Worm (Caenorhabditis elegans) whole organism, L4 larva: Measurements from ENCODE around the gene H04M03.12.

Experiments used
- D1046.2 ChIP-seq: fragments of 200-800 bp; sonication (Bioruptor generic); IDR thresholded peaks from 2 replicates; pipeline ENCODE4 v1.3.6; 2022; ENCODE audit warnings: missing genetic modification characterization, missing compliant biosample characterization
- F26F4.8 ChIP-seq: fragments of 200-800 bp; sonication (Bioruptor generic); conservative IDR thresholded peaks from 2 replicates; pipeline ENCODE4 v1.3.6; 2022; ENCODE audit warnings: missing genetic modification characterization, missing compliant biosample characterization
- F49E8.2 ChIP-seq: sonication (generic microtip); optimal IDR thresholded peaks from 2 replicates; lab custom pipeline; 2016; ENCODE audit warnings: missing compliant biosample characterization, mild to moderate bottlenecking, missing genetic modification characterization, borderline replicate concordance
- R02D3.7 ChIP-seq: fragments of 150-350 bp; sonication (generic microtip); optimal IDR thresholded peaks from 3 replicates; lab custom pipeline; 2014; ENCODE audit warnings: missing biosample characterization, missing genetic modification characterization
- T20F7.1 ChIP-seq: fragments of 200-800 bp; sonication (Bioruptor generic); optimal IDR thresholded peaks from 2 replicates; lab custom pipeline; 2018; ENCODE audit warnings: mild to moderate bottlenecking, missing genetic modification characterization, missing compliant biosample characterization
- ZK337.2 ChIP-seq: fragments of 200-800 bp; sonication (Bioruptor generic); IDR thresholded peaks from 2 replicates; pipeline ENCODE4 v1.3.6; 2022; ENCODE audit warnings: missing genetic modification reagents, missing genetic modification characterization, missing compliant biosample characterization
- aha-1 ChIP-seq: fragments of 150-350 bp; peaks from one replicate; lab custom pipeline; 2014; ENCODE audit warnings: missing biosample characterization, missing genetic modification characterization
- ama-1 ChIP-seq: fragments of 150-350 bp; optimal IDR thresholded peaks from 2 replicates; lab custom pipeline; 2014; ENCODE audit warnings: inconsistent platforms, mixed read lengths
- arid-1 ChIP-seq: fragments of 200-800 bp; sonication (Bioruptor generic); conservative IDR thresholded peaks from 2 replicates; pipeline ENCODE4 v1.3.6; 2022; ENCODE audit warnings: missing genetic modification reagents, missing genetic modification characterization, missing compliant biosample characterization
- attf-4 ChIP-seq: sonication (generic microtip); optimal IDR thresholded peaks from 3 replicates; lab custom pipeline; 2017; ENCODE audit warnings: missing biosample characterization, missing genetic modification characterization
- ceh-28 ChIP-seq: fragments of 150-350 bp; optimal IDR thresholded peaks from 2 replicates; lab custom pipeline; 2014; ENCODE audit warnings: missing biosample characterization, missing genetic modification reagents, missing genetic modification characterization
- ceh-44 ChIP-seq: fragments of 200-800 bp; sonication (Bioruptor generic); IDR thresholded peaks from 2 replicates; pipeline ENCODE4 v1.3.6; 2022; ENCODE audit warnings: missing genetic modification reagents, missing genetic modification characterization, missing compliant biosample characterization
- ceh-62 ChIP-seq: sonication (generic microtip); optimal IDR thresholded peaks from 2 replicates; lab custom pipeline; 2017; ENCODE audit warnings: missing biosample characterization, missing genetic modification characterization
- ceh-82 ChIP-seq: sonication (generic microtip); optimal IDR thresholded peaks from 2 replicates; lab custom pipeline; 2017; ENCODE audit warnings: missing biosample characterization, missing genetic modification characterization
- cey-2 ChIP-seq: sonication (generic microtip); optimal IDR thresholded peaks from 3 replicates; lab custom pipeline; 2017; ENCODE audit warnings: missing genetic modification characterization, mild to moderate bottlenecking, missing compliant biosample characterization, antibody characterized with exemption, borderline replicate concordance; ENCODE audit not compliant: insufficient read depth
- ctbp-1 ChIP-seq: fragments of 200-800 bp; sonication (Bioruptor generic); IDR thresholded peaks from 2 replicates; pipeline ENCODE4 v1.3.6; 2022; ENCODE audit warnings: missing genetic modification reagents, missing genetic modification characterization, missing compliant biosample characterization
- dmd-9 ChIP-seq: fragments of 200-800 bp; sonication (Bioruptor generic); IDR thresholded peaks from 2 replicates; pipeline ENCODE4 v1.3.6; 2022; ENCODE audit warnings: missing genetic modification reagents, missing genetic modification characterization, missing compliant biosample characterization
- dpl-1 ChIP-seq: fragments of 150-350 bp; optimal IDR thresholded peaks from 2 replicates; lab custom pipeline; 2014; ENCODE audit warnings: missing biosample characterization, missing genetic modification reagents, missing genetic modification characterization
- hif-1 ChIP-seq, 2 experiments: sonication (generic microtip); optimal IDR thresholded peaks; 2 replicates each; lab custom pipeline; 2016 to 2017; ENCODE audit warnings: missing compliant biosample characterization in 2 of 2, missing genetic modification characterization in 2 of 2, missing genetic modification reagents in 2 of 2, missing genotype in 2 of 2, mild to moderate bottlenecking in 1 of 2
- hlh-30 ChIP-seq: sonication (generic microtip); optimal IDR thresholded peaks from 2 replicates; lab custom pipeline; 2017; ENCODE audit warnings: antibody characterized with exemption, mild to moderate bottlenecking, missing genetic modification characterization, missing compliant biosample characterization; ENCODE audit not compliant: insufficient read depth
- jun-1 ChIP-seq: fragments of 150-350 bp; optimal IDR thresholded peaks from 2 replicates; lab custom pipeline; 2014; ENCODE audit warnings: missing biosample characterization, missing genetic modification reagents, missing genetic modification characterization
- lin-13 ChIP-seq: fragments of 150-350 bp; optimal IDR thresholded peaks from 2 replicates; lab custom pipeline; 2014; ENCODE audit warnings: missing biosample characterization, missing genetic modification reagents, missing genetic modification characterization
- lin-15B ChIP-seq: fragments of 150-350 bp; sonication (generic microtip); optimal IDR thresholded peaks from 3 replicates; lab custom pipeline; 2014; ENCODE audit warnings: missing biosample characterization, missing genetic modification characterization
- lin-29 ChIP-seq: fragments of 200-800 bp; sonication (Bioruptor generic); IDR thresholded peaks from 2 replicates; pipeline ENCODE4 v1.3.6; 2022; ENCODE audit warnings: missing genetic modification reagents, missing genetic modification characterization, missing compliant biosample characterization
- lin-38 ChIP-seq: fragments of 200-800 bp; sonication (Bioruptor generic); IDR thresholded peaks from 2 replicates; pipeline ENCODE4 v1.3.6; 2022; ENCODE audit warnings: missing genetic modification reagents, missing genetic modification characterization, missing compliant biosample characterization
- madf-5 ChIP-seq, 2 experiments: fragments of 200-800 bp; sonication (Bioruptor generic); IDR thresholded peaks; 2 replicates each; pipeline ENCODE4 v1.3.6; 2022; ENCODE audit warnings: missing compliant biosample characterization in 2 of 2, missing genetic modification characterization in 2 of 2
- mdt-29 ChIP-seq: fragments of 200-800 bp; sonication (Bioruptor generic); IDR thresholded peaks from 2 replicates; pipeline ENCODE4 v1.3.6; 2022; ENCODE audit warnings: missing genetic modification reagents, missing genetic modification characterization, missing compliant biosample characterization
- nhr-11 ChIP-seq: fragments of 150-350 bp; optimal IDR thresholded peaks from 2 replicates; lab custom pipeline; 2014; ENCODE audit warnings: missing biosample characterization, missing genetic modification characterization
- nhr-111 ChIP-seq: fragments of 200-800 bp; sonication (Bioruptor generic); optimal IDR thresholded peaks from 2 replicates; lab custom pipeline; 2018; ENCODE audit warnings: mild to moderate bottlenecking, missing genetic modification characterization, missing compliant biosample characterization
- nhr-28 ChIP-seq: fragments of 150-350 bp; optimal IDR thresholded peaks from 2 replicates; lab custom pipeline; 2014; ENCODE audit warnings: missing biosample characterization, missing genetic modification characterization
- pha-4 ChIP-seq, 2 experiments: fragments of 150-350 bp in 1 of 2; fragments of 200-800 bp in 1 of 2; sonication (Bioruptor generic) in 1 of 2; IDR thresholded peaks in 1 of 2; optimal IDR thresholded peaks in 1 of 2; 2 replicates each; pipeline versions ENCODE4 v1.3.6 to Lab custom; 2014 to 2022; ENCODE audit warnings: missing genetic modification characterization in 2 of 2, missing genetic modification reagents in 2 of 2, missing biosample characterization in 1 of 2, missing compliant biosample characterization in 1 of 2
- pqm-1 ChIP-seq: sonication (generic microtip); optimal IDR thresholded peaks from 2 replicates; lab custom pipeline; 2017; ENCODE audit warnings: missing biosample characterization, missing genetic modification characterization
- saeg-2 ChIP-seq: fragments of 200-800 bp; sonication (Bioruptor generic); IDR thresholded peaks from 2 replicates; pipeline ENCODE4 v1.3.6; 2022; ENCODE audit warnings: missing genetic modification reagents, missing genetic modification characterization, missing compliant biosample characterization
- sdz-12 ChIP-seq: fragments of 200-800 bp; sonication (Bioruptor generic); optimal IDR thresholded peaks from 2 replicates; lab custom pipeline; 2018; ENCODE audit warnings: mild to moderate bottlenecking, missing genetic modification characterization, missing compliant biosample characterization
- skn-1 ChIP-seq: fragments of 150-350 bp; optimal IDR thresholded peaks from 2 replicates; lab custom pipeline; 2014; ENCODE audit warnings: missing biosample characterization, missing genetic modification characterization
- snpc-1.2 ChIP-seq: fragments of 200-800 bp; sonication (Bioruptor generic); IDR thresholded peaks from 2 replicates; pipeline ENCODE4 v1.3.6; 2022; ENCODE audit warnings: missing genetic modification reagents, missing genetic modification characterization, missing compliant biosample characterization
- spr-1 ChIP-seq: sonication (generic microtip); optimal IDR thresholded peaks from 2 replicates; lab custom pipeline; 2016; ENCODE audit warnings: mild to moderate bottlenecking, missing genetic modification characterization, missing compliant biosample characterization
- unc-62 ChIP-seq, 3 experiments: fragments of 150-350 bp in 1 of 3; sonication (generic microtip); optimal IDR thresholded peaks in 2 of 3; peaks in 1 of 3; 1 replicate in 1 of 3; 2 replicates in 2 of 3; lab custom pipeline; 2014 to 2017; ENCODE audit warnings: missing biosample characterization in 3 of 3, missing genetic modification characterization in 3 of 3, missing genetic modification reagents in 3 of 3, missing genotype in 1 of 3
- vab-7 ChIP-seq: fragments of 200-800 bp; sonication (Bioruptor generic); IDR thresholded peaks from 2 replicates; pipeline ENCODE4 v1.3.6; 2022; ENCODE audit warnings: missing genetic modification reagents, missing genetic modification characterization, missing compliant biosample characterization
- zfp-2 ChIP-seq: sonication (generic microtip); optimal IDR thresholded peaks from 2 replicates; lab custom pipeline; 2016; ENCODE audit warnings: mild to moderate bottlenecking, missing genetic modification characterization, missing compliant biosample characterization
- zfp-3 ChIP-seq: fragments of 200-800 bp; sonication (Bioruptor generic); conservative IDR thresholded peaks from 2 replicates; pipeline ENCODE4 v1.3.6; 2022; ENCODE audit warnings: missing genetic modification reagents, missing genetic modification characterization, missing compliant biosample characterization

The H04M03.12 gene

ce11 chrIV:5896341-5896740 lies 6.8 kb downstream of the H04M03.12 start, which contains the start of gene pck-3:
Gene pck-3, plus strand, starts transcription at chrIV:5896641.
- TF ChIP-seq ama-1 (lab: Kevin White, UChicago): no peak
- TF ChIP-seq nhr-11 (tag; lab: Kevin White, UChicago): no peak
- no peak for TF ChIP-seq attf-4
- TF ChIP-seq F49E8.2 (tag; lab: Kevin White, UChicago): no peak
- TF ChIP-seq sdz-12 (GFP tag; lab: Kevin White, UChicago): no peak
- TF ChIP-seq snpc-1.2 (GFP tag; lab: Robert Waterston, UW): no peak
- no peak for TF ChIP-seq skn-1 (tag; lab: Kevin White, UChicago)
- TF ChIP-seq ceh-62 (tag; lab: Kevin White, UChicago): no peak
- TF ChIP-seq lin-38 (GFP tag; lab: Robert Waterston, UW): no peak
- no peak for TF ChIP-seq lin-15B (tag; lab: Kevin White, UChicago)
- TF ChIP-seq madf-5 (GFP tag; IDR thresholded peaks at IDR 0.05; lab: Robert Waterston, UW): no peak
- no peak for TF ChIP-seq lin-29 (GFP tag; lab: Robert Waterston, UW)
- TF ChIP-seq T20F7.1 (GFP tag; lab: Kevin White, UChicago): no peak
- TF ChIP-seq F26F4.8 (GFP tag; lab: Robert Waterston, UW): no peak
- TF ChIP-seq hlh-30 (tag; lab: Kevin White, UChicago): no peak
- no peak for TF ChIP-seq pqm-1 (tag; lab: Kevin White, UChicago)
- no peak for TF ChIP-seq pha-4 (GFP tag; IDR thresholded peaks at IDR 0.05; lab: Robert Waterston, UW)
- no peak for TF ChIP-seq pha-4 (tag; optimal IDR thresholded peaks at IDR 0.05; lab: Kevin White, UChicago)
- TF ChIP-seq unc-62 (GFP tag; optimal IDR thresholded peaks at IDR 0.05 in 1 of 2; lab: Kevin White, UChicago): no peak
- no peak for TF ChIP-seq unc-62 (tag; optimal IDR thresholded peaks at IDR 0.05; lab: Kevin White, UChicago)

- no peak for TF ChIP-seq dmd-9
- TF ChIP-seq nhr-28 (tag; lab: Kevin White, UChicago): no peak
- no peak for TF ChIP-seq zfp-3 (GFP tag; lab: Robert Waterston, UW)
- no peak for TF ChIP-seq arid-1 (GFP tag; lab: Robert Waterston, UW)
- TF ChIP-seq ceh-44 (GFP tag; lab: Robert Waterston, UW): no peak
- TF ChIP-seq lin-15B (tag; lab: Kevin White, UChicago): no peak
- TF ChIP-seq mdt-29 (GFP tag; lab: Robert Waterston, UW): no peak
- TF ChIP-seq unc-62 (GFP tag; optimal IDR thresholded peaks at IDR 0.05 in 1 of 2; lab: Kevin White, UChicago): no peak
- no peak for TF ChIP-seq unc-62 (tag; optimal IDR thresholded peaks at IDR 0.05; lab: Kevin White, UChicago)
- TF ChIP-seq, all 104 proteins: peak for 0
Measured at ce11 chrIV:5895190-5895589, 8.0 kb downstream of the H04M03.12 start, which contains the start of gene nspb-6. Gene nspb-6, plus strand, starts transcription at chrIV:5895490.

ce11 chrIV:5891265-5891664 lies 11.9 kb downstream of the H04M03.12 start, which contains the start of gene H04M03.3:
Gene H04M03.3, plus strand, starts transcription at chrIV:5891565.
- no peak for TF ChIP-seq ZK337.2 (GFP tag; lab: Robert Waterston, UW)
- no peak for TF ChIP-seq dpl-1 (GFP tag; lab: Kevin White, UChicago)
- no peak for TF ChIP-seq cey-2
- TF ChIP-seq zfp-2 (tag; lab: Kevin White, UChicago): no peak
- TF ChIP-seq ceh-82: no peak
- no peak for TF ChIP-seq R02D3.7 (tag; lab: Kevin White, UChicago)
- TF ChIP-seq saeg-2 (GFP tag; lab: Robert Waterston, UW): no peak
- TF ChIP-seq ceh-28: no peak
- no peak for TF ChIP-seq jun-1 (tag; lab: Kevin White, UChicago)
- no peak for TF ChIP-seq spr-1
- TF ChIP-seq F49E8.2 (tag; lab: Kevin White, UChicago): no peak
- no peak for TF ChIP-seq hif-1 (tag; optimal IDR thresholded peaks at IDR 0.05; lab: Kevin White, UChicago)
- no peak for TF ChIP-seq D1046.2 (GFP tag; lab: Robert Waterston, UW)
- TF ChIP-seq lin-13 (GFP tag; lab: Kevin White, UChicago): no peak
- TF ChIP-seq ctbp-1 (GFP tag; lab: Robert Waterston, UW): no peak
- no peak for TF ChIP-seq F26F4.8 (GFP tag; lab: Robert Waterston, UW)
- no peak for TF ChIP-seq aha-1 (tag; lab: Kevin White, UChicago)
- no peak for TF ChIP-seq vab-7 (GFP tag; lab: Robert Waterston, UW)
- TF ChIP-seq ama-1 (lab: Kevin White, UChicago): no peak
- no peak for TF ChIP-seq nhr-111 (GFP tag; lab: Kevin White, UChicago)
